Fruit fly (Drosophila melanogaster): ENCODE measurements around the gene RpL7-like.
A peak's percentile ranks its signal among the peaks of the same experiment; 100 is the strongest.

RpL7-like gene

dm6 chr2L:12045578-12045940 is 10.6 kb upstream of the RpL7-like start:
- TF ChIP-seq CG18262 (tag; optimal IDR thresholded peaks at IDR 0.05) (no peak), crol (GFP tag; IDR thresholded peaks at IDR 0.05) (0 out of 2 replicates have a peak, but pooled peaks have one; percentile 39), CG4360 (GFP tag; IDR thresholded peaks at IDR 0.05) (peak; percentile 65), cas (GFP tag; IDR thresholded peaks at IDR 0.05) (no peak)

dm6 chr2L:12045941-12046855 is 9.9 kb upstream of the RpL7-like start, which contains the start of gene CG6770:
TSS of gene CG6770 (minus strand) at chr2L:12046118.
- TF ChIP-seq h (optimal IDR thresholded peaks at IDR 0.05) (no peak), CG13775 (GFP tag; optimal IDR thresholded peaks at IDR 0.05) (peak; percentile 59), pum (GFP tag; optimal IDR thresholded peaks at IDR 0.05) (no peak), Jarid2 (GFP tag; optimal IDR thresholded peaks at IDR 0.05) (peak; percentile 76), fu2 (GFP tag; optimal IDR thresholded peaks at IDR 0.05) (no peak), CG34224 (GFP tag; IDR thresholded peaks at IDR 0.05; ENCODE audit: partially characterized antibody) (no peak), nom (GFP tag; optimal IDR thresholded peaks at IDR 0.05) (peak; percentile 70), Dfd (GFP tag; optimal IDR thresholded peaks at IDR 0.05) (no peak), CG31365 (tag; optimal IDR thresholded peaks at IDR 0.05) (peak; percentile 25), CG6854 (GFP tag; optimal IDR thresholded peaks at IDR 0.05) (peak; percentile 74), CG14710 (tag; optimal IDR thresholded peaks at IDR 0.05) (peak; percentile 36), ara (GFP tag; IDR thresholded peaks at IDR 0.05) (peak; percentile 62), MBD-R2 (GFP tag; IDR thresholded peaks at IDR 0.05) (peak; percentile 61; the same call in 1 of the 2 replicates), CG17912 (GFP tag; optimal IDR thresholded peaks at IDR 0.05) (no peak), ash1 (GFP tag; optimal IDR thresholded peaks at IDR 0.05) (peak; percentile 17), PHDP (tag; optimal IDR thresholded peaks at IDR 0.05) (peak; percentile 93), aop (GFP tag; IDR thresholded peaks at IDR 0.05) (no peak), Drgx (GFP tag; IDR thresholded peaks at IDR 0.05) (peak; percentile 87), CG8765 (GFP tag; IDR thresholded peaks at IDR 0.05) (0 out of 2 replicates have a peak, but pooled peaks have one; percentile 13), CG11085 (GFP tag; IDR thresholded peaks at IDR 0.05) (0 out of 2 replicates have a peak, but pooled peaks have one; percentile 13), CG13894 (tag; optimal IDR thresholded peaks at IDR 0.05) (peak; percentile 92), CG12236 (GFP tag; optimal IDR thresholded peaks at IDR 0.05) (no peak), ken (GFP tag; IDR thresholded peaks at IDR 0.05) (peak; percentile 73), danr (GFP tag; IDR thresholded peaks at IDR 0.05) (peak; percentile 69; the same call in 1 of the 2 replicates), scrt (GFP tag; optimal IDR thresholded peaks at IDR 0.05) (peak; percentile 87), ttk (GFP tag; IDR thresholded peaks at IDR 0.05) (peak; percentile 81), CG13287 (GFP tag; IDR thresholded peaks at IDR 0.05; ENCODE audit: partially characterized antibody) (peak; percentile 28; the same call in 1 of the 2 replicates), CG3065 (GFP tag; optimal IDR thresholded peaks at IDR 0.05) (no peak), insv (GFP tag; optimal IDR thresholded peaks at IDR 0.05) (peak in 1 of 2 experiments; percentile 51), pros (GFP tag; optimal IDR thresholded peaks at IDR 0.05) (no peak), CG12769 (tag; optimal IDR thresholded peaks at IDR 0.05) (peak; percentile 77), CG7745 (tag; optimal IDR thresholded peaks at IDR 0.05) (no peak), cg (GFP tag; optimal IDR thresholded peaks at IDR 0.05) (no peak), vnd (GFP tag; IDR thresholded peaks at IDR 0.05; ENCODE audit: partially characterized antibody) (no peak), CG18619 (GFP tag; optimal IDR thresholded peaks at IDR 0.05) (peak; percentile 86), ind (GFP tag; optimal IDR thresholded peaks at IDR 0.05) (peak; percentile 57), gce (GFP tag; IDR thresholded peaks at IDR 0.05) (peak; percentile 71), CG31388 (GFP tag; optimal IDR thresholded peaks at IDR 0.05) (peak; percentile 14), psq (GFP tag; optimal IDR thresholded peaks at IDR 0.05) (no peak), pho (GFP tag; optimal IDR thresholded peaks at IDR 0.05) (peak; percentile 45), Rx (GFP tag; IDR thresholded peaks at IDR 0.05) (no peak), tio (GFP tag; optimal IDR thresholded peaks at IDR 0.05) (peak; percentile 64), Med (GFP tag) (peak; percentile 92)

Data from whole organism, embryonic.